Worm (Caenorhabditis elegans) whole organism, L1 larva: Measurements from ENCODE around the gene fbxa-19.

Experiments
- C04F5.9 ChIP-seq: sonication (generic microtip); optimal IDR thresholded peaks from 2 replicates; lab custom pipeline; 2016; ENCODE audit warnings: missing genetic modification characterization, missing compliant biosample characterization
- aly-2 ChIP-seq: fragments of 150-350 bp; optimal IDR thresholded peaks from 2 replicates; lab custom pipeline; 2014; ENCODE audit warnings: missing biosample characterization, missing genetic modification characterization
- ama-1 ChIP-seq: fragments of 150-350 bp; optimal IDR thresholded peaks from 2 replicates; lab custom pipeline; 2014
- ceh-8 ChIP-seq: fragments of 200-800 bp; sonication (Bioruptor generic); optimal IDR thresholded peaks from 2 replicates; lab custom pipeline; 2018; ENCODE audit warnings: mild to moderate bottlenecking, missing genetic modification characterization, moderate library complexity, missing compliant biosample characterization
- ces-1 ChIP-seq: fragments of 150-350 bp; optimal IDR thresholded peaks from 2 replicates; lab custom pipeline; 2014; ENCODE audit warnings: missing biosample characterization, missing genetic modification reagents, missing genetic modification characterization
- dsc-1 ChIP-seq: sonication (generic microtip); optimal IDR thresholded peaks from 2 replicates; lab custom pipeline; 2016; ENCODE audit warnings: mild to moderate bottlenecking, missing genetic modification characterization, missing compliant biosample characterization
- egl-27 ChIP-seq, 2 experiments: fragments of 150-350 bp in 1 of 2; sonication (generic microtip); optimal IDR thresholded peaks; 3 replicates each; lab custom pipeline; 2017 to 2018; ENCODE audit warnings: missing biosample characterization in 2 of 2, missing genetic modification characterization in 2 of 2, missing genetic modification reagents in 2 of 2
- elt-2 ChIP-seq: sonication (generic microtip); optimal IDR thresholded peaks from 2 replicates; lab custom pipeline; 2016; ENCODE audit warnings: missing genetic modification characterization, mild to moderate bottlenecking, inconsistent platforms, missing compliant biosample characterization, missing genetic modification reagents
- elt-3 ChIP-seq, 6 experiments: fragments of 150-350 bp in 1 of 6; sonication (generic microtip); optimal IDR thresholded peaks; 2 replicates each; lab custom pipeline; 2017 to 2018; ENCODE audit warnings: missing biosample characterization in 6 of 6, missing genetic modification characterization in 6 of 6, inconsistent platforms in 1 of 6
- ets-5 ChIP-seq: fragments of 200-800 bp; sonication (Bioruptor generic); IDR thresholded peaks from 2 replicates; pipeline ENCODE4 v1.3.6; 2022; ENCODE audit warnings: missing genetic modification characterization, missing compliant biosample characterization
- fos-1 ChIP-seq: fragments of 150-350 bp; optimal IDR thresholded peaks from 2 replicates; lab custom pipeline; 2014; ENCODE audit warnings: missing biosample characterization, missing genetic modification characterization
- grh-1 ChIP-seq: fragments of 200-800 bp; sonication (Bioruptor generic); IDR thresholded peaks from 2 replicates; pipeline ENCODE4 v1.3.6; 2022; ENCODE audit warnings: missing genetic modification reagents, missing genetic modification characterization, missing compliant biosample characterization
- hlh-17 ChIP-seq: fragments of 200-800 bp; sonication (Bioruptor generic); optimal IDR thresholded peaks from 2 replicates; lab custom pipeline; 2018; ENCODE audit warnings: missing genetic modification characterization, mild to moderate bottlenecking, missing compliant biosample characterization, moderate library complexity, borderline replicate concordance
- isw-1 ChIP-seq: fragments of 200-800 bp; sonication (Bioruptor generic); IDR thresholded peaks from 2 replicates; pipeline ENCODE4 v1.3.6; 2022; ENCODE audit warnings: missing genetic modification characterization, missing compliant biosample characterization
- jun-1 ChIP-seq: fragments of 150-350 bp; optimal IDR thresholded peaks from 2 replicates; lab custom pipeline; 2014; ENCODE audit warnings: missing biosample characterization, missing genetic modification reagents, missing genetic modification characterization
- lin-14 ChIP-seq: fragments of 200-800 bp; sonication (Bioruptor generic); optimal IDR thresholded peaks from 2 replicates; lab custom pipeline; 2018; ENCODE audit warnings: mild to moderate bottlenecking, missing genetic modification characterization, moderate library complexity, missing compliant biosample characterization
- lin-15B ChIP-seq: fragments of 150-350 bp; sonication (generic microtip); optimal IDR thresholded peaks from 3 replicates; lab custom pipeline; 2014; ENCODE audit warnings: missing biosample characterization, missing genetic modification characterization
- lsy-2 ChIP-seq, 2 experiments: fragments of 150-350 bp; optimal IDR thresholded peaks; 2 replicates each; lab custom pipeline; 2014; ENCODE audit warnings: missing biosample characterization in 2 of 2, missing genetic modification characterization in 2 of 2
- mab-9 ChIP-seq: fragments of 200-800 bp; sonication (Bioruptor generic); IDR thresholded peaks from 2 replicates; pipeline ENCODE4 v1.3.6; 2022; ENCODE audit warnings: missing genetic modification reagents, missing genetic modification characterization, missing compliant biosample characterization
- mdl-1 ChIP-seq, 2 experiments: fragments of 150-350 bp; optimal IDR thresholded peaks; 2 replicates each; lab custom pipeline; 2014 to 2017; ENCODE audit warnings: missing biosample characterization in 2 of 2, missing genetic modification characterization in 2 of 2, inconsistent platforms in 1 of 2
- mef-2 ChIP-seq: fragments of 150-350 bp; optimal IDR thresholded peaks from 2 replicates; lab custom pipeline; 2014; ENCODE audit warnings: missing biosample characterization, missing genetic modification characterization
- mep-1 ChIP-seq: fragments of 150-350 bp; optimal IDR thresholded peaks from 2 replicates; lab custom pipeline; 2014; ENCODE audit warnings: missing biosample characterization, missing genetic modification characterization
- nhr-12 ChIP-seq: sonication (generic microtip); optimal IDR thresholded peaks from 2 replicates; lab custom pipeline; 2017; ENCODE audit warnings: missing biosample characterization, missing genetic modification characterization
- nhr-76 ChIP-seq: sonication (generic microtip); optimal IDR thresholded peaks from 2 replicates; lab custom pipeline; 2017; ENCODE audit warnings: missing biosample characterization, missing genetic modification characterization
- pax-3 ChIP-seq: fragments of 200-800 bp; sonication (Bioruptor generic); optimal IDR thresholded peaks from 2 replicates; lab custom pipeline; 2018; ENCODE audit warnings: mild to moderate bottlenecking, missing genetic modification characterization, moderate library complexity, missing compliant biosample characterization
- pqm-1 ChIP-seq: sonication (generic microtip); optimal IDR thresholded peaks from 3 replicates; lab custom pipeline; 2017; ENCODE audit warnings: missing biosample characterization, missing genetic modification characterization
- rnt-1 ChIP-seq: sonication (generic microtip); optimal IDR thresholded peaks from 2 replicates; lab custom pipeline; 2016; ENCODE audit warnings: mild to moderate bottlenecking, missing genetic modification characterization, moderate library complexity, missing compliant biosample characterization
- sup-37 ChIP-seq: fragments of 200-800 bp; sonication (Bioruptor generic); optimal IDR thresholded peaks from 2 replicates; lab custom pipeline; 2018; ENCODE audit warnings: mild to moderate bottlenecking, missing genetic modification characterization, missing compliant biosample characterization
- swsn-7 ChIP-seq: sonication (generic microtip); optimal IDR thresholded peaks from 2 replicates; lab custom pipeline; 2016; ENCODE audit warnings: missing genetic modification characterization, missing compliant biosample characterization
- tbx-2 ChIP-seq: sonication (generic microtip); optimal IDR thresholded peaks from 2 replicates; lab custom pipeline; 2016; ENCODE audit warnings: missing genetic modification characterization, missing compliant biosample characterization
- tlp-1 ChIP-seq: fragments of 150-350 bp; optimal IDR thresholded peaks from 2 replicates; lab custom pipeline; 2014; ENCODE audit warnings: missing biosample characterization, missing genetic modification characterization
- unc-30 ChIP-seq: sonication (generic microtip); optimal IDR thresholded peaks from 2 replicates; lab custom pipeline; 2017; ENCODE audit warnings: missing biosample characterization, missing genetic modification characterization
- vab-15 ChIP-seq: sonication (generic microtip); optimal IDR thresholded peaks from 2 replicates; lab custom pipeline; 2017; ENCODE audit warnings: missing genotype, mild to moderate bottlenecking, missing genetic modification characterization, missing compliant biosample characterization
- zag-1 ChIP-seq: fragments of 150-350 bp; optimal IDR thresholded peaks from 2 replicates; lab custom pipeline; 2014; ENCODE audit warnings: missing biosample characterization, missing genetic modification characterization
- ztf-11 ChIP-seq, 2 experiments: sonication (generic microtip); optimal IDR thresholded peaks; 2 replicates each; lab custom pipeline; 2016 to 2017; ENCODE audit warnings: missing genetic modification characterization in 2 of 2, missing biosample characterization in 1 of 2, missing compliant biosample characterization in 1 of 2
- ztf-4 ChIP-seq: fragments of 150-350 bp; optimal IDR thresholded peaks from 2 replicates; lab custom pipeline; 2014; ENCODE audit warnings: missing biosample characterization, missing genetic modification characterization

Gene fbxa-19

DNA sequence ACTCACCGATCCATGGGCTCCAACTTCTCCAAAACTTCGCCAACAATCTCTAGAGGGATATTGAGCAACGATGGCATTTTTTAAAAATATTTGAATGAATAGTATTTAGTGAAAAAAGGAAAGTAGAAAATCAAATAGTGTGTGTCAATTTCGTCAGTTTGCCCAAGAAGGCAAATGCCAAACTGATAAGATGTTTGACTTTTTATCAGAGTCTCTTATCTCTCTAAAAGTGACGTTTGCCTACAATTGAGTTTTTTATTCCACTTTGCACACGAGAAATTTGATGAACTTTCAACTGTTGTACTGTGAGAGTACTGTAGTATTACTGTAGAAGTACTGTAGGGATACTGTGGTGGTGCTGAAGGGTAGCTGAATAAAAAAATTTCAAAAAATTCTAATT lies 8.4 kb downstream of the fbxa-19 start:
- TF ChIP-seq vab-15, result no peak
- TF ChIP-seq isw-1 (GFP tag; lab: Robert Waterston, UW), result no peak
- TF ChIP-seq lsy-2 (tag; optimal IDR thresholded peaks at IDR 0.05; lab: Kevin White, UChicago), result peak in 1 of 2 experiments; percentile 20
- no peak for TF ChIP-seq dsc-1 (tag; lab: Kevin White, UChicago)
- TF ChIP-seq fos-1 (tag; lab: Kevin White, UChicago), result no peak
- peak; percentile 89 for TF ChIP-seq pqm-1 (tag; lab: Kevin White, UChicago)
- TF ChIP-seq grh-1 (GFP tag; lab: Robert Waterston, UW), result no peak
- TF ChIP-seq ztf-11 (tag; optimal IDR thresholded peaks at IDR 0.05; lab: Kevin White, UChicago), result no peak
- no peak for TF ChIP-seq tlp-1 (tag; lab: Kevin White, UChicago)
- peak; percentile 16 for TF ChIP-seq pax-3
- TF ChIP-seq elt-2, result peak; percentile 92
- TF ChIP-seq ces-1, result no peak
- no peak for TF ChIP-seq tbx-2 (tag; lab: Kevin White, UChicago)
- no peak for TF ChIP-seq nhr-12 (tag; lab: Kevin White, UChicago)

DNA sequence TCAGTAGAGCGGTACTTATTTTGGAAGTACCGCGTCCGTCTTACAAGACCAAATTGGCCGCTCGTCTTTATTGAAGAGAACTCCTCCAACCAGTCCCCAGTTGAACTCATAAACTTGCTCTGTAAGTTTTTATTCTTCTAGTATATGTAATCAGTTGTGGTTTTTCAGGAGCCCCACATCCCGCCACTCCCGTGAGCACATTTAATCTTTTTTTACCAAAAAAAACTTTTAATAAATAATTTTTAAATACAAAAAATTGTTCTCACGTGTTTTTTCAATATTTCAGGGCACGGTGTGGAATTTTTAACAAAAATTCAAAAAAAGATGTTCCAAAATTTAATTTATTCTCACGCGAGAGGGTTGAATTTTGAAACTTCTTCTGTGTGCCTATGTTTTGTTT lies 9.3 kb downstream of the fbxa-19 start, which contains the start of gene fbxa-14:
Gene fbxa-14, minus strand, starts transcription at position 101 of the 400 bp plus-strand sequence.
- no peak for TF ChIP-seq swsn-7 (tag; lab: Kevin White, UChicago)
- no peak for TF ChIP-seq grh-1 (GFP tag; lab: Robert Waterston, UW)
- no peak for TF ChIP-seq lin-15B

DNA sequence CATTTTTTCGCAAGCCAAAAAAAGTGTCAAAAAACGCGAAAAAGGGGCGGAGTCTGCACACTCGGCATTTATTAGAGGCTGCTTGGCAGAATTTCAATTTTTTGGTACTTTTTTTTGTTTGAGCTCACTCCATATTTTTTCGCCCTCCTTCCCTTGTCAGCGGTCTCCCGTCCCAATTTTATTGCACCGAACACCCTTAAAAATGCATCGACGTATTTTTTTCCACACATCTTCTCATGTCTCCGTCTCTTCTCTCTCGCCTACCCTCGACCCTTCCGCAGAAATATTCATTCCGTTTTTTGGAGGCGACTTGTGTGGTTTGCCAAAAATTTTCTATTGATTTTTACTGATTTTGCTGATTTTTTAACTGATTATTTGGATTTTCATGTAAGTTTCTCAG lies 11.3 kb downstream of the fbxa-19 start, which contains the start of gene Y82E9BL.18:
Gene Y82E9BL.18, plus strand, starts transcription at position 301 of the 400 bp plus-strand sequence.
- no peak for TF ChIP-seq unc-30 (tag; lab: Kevin White, UChicago)
- TF ChIP-seq elt-3 (tag; optimal IDR thresholded peaks at IDR 0.05; lab: Kevin White, UChicago), result no peak
- no peak for TF ChIP-seq elt-2
- TF ChIP-seq pqm-1 (tag; lab: Kevin White, UChicago), result no peak
- no peak for TF ChIP-seq mef-2 (tag; lab: Kevin White, UChicago)
- no peak for TF ChIP-seq sup-37 (GFP tag; lab: Kevin White, UChicago)
- no peak for TF ChIP-seq ceh-8 (GFP tag; lab: Kevin White, UChicago)
- TF ChIP-seq rnt-1 (tag; lab: Kevin White, UChicago), result no peak
- no peak for TF ChIP-seq mdl-1 (tag; optimal IDR thresholded peaks at IDR 0.05; lab: Kevin White, UChicago)
- no peak for TF ChIP-seq lin-14 (GFP tag; lab: Kevin White, UChicago)
- no peak for TF ChIP-seq nhr-76 (tag; lab: Kevin White, UChicago)
- no peak for TF ChIP-seq egl-27 (tag; optimal IDR thresholded peaks at IDR 0.05; lab: Kevin White, UChicago)
- no peak for TF ChIP-seq C04F5.9 (tag; lab: Kevin White, UChicago)
- TF ChIP-seq mab-9, result no peak
- TF ChIP-seq, all 84 proteins: peak for 0

DNA sequence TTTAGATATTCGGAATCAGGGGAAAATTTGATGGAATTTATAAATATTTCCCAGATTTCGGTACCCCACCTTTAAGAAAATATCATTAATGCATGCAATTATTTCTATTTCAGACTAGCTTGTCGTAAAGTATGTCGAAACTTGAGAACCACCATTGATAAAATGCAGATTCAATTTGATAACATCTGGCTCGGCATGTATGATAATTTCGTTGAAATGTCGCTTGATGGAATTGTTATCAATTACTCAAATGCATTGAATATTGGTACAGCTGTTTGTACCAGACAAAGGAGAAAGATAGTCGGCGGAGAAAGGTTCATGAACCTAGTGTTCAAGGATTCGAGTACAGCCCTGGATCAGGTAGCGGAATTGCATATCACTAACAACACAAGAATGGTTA lies 16.7 kb downstream of the fbxa-19 start, which contains the start of gene Y82E9BL.19:
Gene Y82E9BL.19, plus strand, starts transcription at position 123 of the 400 bp plus-strand sequence.
- TF ChIP-seq mep-1 (tag; lab: Kevin White, UChicago) (no peak), elt-2 (peak; percentile 23)

DNA sequence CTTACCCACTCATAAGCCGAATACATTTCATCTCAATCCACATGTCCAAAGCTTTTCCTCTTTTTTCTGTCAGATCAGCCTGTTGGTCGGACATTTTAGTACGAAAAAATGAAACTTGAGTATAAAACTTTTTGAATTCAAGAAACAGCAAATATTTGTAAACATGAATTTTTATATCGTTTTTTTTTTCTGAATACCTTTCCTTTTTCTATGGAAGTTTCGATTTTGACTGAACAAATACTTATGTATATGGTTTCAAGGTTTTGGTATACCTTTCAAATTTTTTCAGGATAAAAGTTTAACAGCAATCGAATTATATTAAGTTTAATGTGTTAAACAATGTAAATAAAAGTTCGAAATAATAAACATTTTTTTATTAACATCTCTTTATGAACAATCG lies 25.0 kb downstream of the fbxa-19 start, which contains the start of gene fbxa-5:
Gene fbxa-5, minus strand, starts transcription at position 101 of the 400 bp plus-strand sequence.
- TF ChIP-seq isw-1 (GFP tag; lab: Robert Waterston, UW), result no peak

DNA sequence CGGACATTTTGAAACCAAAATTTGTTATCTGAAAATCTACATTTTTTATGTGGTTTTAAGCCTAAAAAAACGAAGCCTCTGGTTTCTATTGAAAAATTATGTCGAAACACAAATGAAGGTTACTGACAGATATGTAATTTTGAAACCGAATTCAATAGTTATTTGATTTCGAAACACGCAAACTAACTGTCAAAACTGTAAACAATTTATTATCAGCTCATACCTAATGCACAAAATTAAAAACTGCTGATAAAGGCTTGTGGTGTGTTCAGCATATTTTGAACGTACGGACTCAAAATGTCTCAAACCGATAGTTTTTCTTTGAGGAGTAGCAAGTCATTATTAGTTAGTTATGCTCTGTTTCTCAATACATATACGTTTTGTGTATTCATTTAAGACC lies 27.3 kb downstream of the fbxa-19 start, which contains the start of gene fbxa-26:
Gene fbxa-26, minus strand, starts transcription at position 35 of the 400 bp plus-strand sequence.
- TF ChIP-seq hlh-17 (GFP tag; lab: Kevin White, UChicago) (no peak), ama-1 (no peak), jun-1 (tag; lab: Kevin White, UChicago) (no peak), zag-1 (tag; lab: Kevin White, UChicago) (no peak), aly-2 (no peak), swsn-7 (tag; lab: Kevin White, UChicago) (no peak), ets-5 (GFP tag; lab: Robert Waterston, UW) (no peak), ztf-4 (tag; lab: Kevin White, UChicago) (no peak), pqm-1 (tag; lab: Kevin White, UChicago) (no peak)
